Worm (Caenorhabditis elegans) whole organism, L3 larva: ENCODE data around the gene lips-9.
A peak's percentile ranks its signal among the peaks of the same experiment; 100 is the strongest.

Experiments used
- ama-1 ChIP-seq: fragments of 150-350 bp; optimal IDR thresholded peaks from 2 replicates; lab custom pipeline; 2018
- lin-15B ChIP-seq: fragments of 150-350 bp; optimal IDR thresholded peaks from 2 replicates; lab custom pipeline; 2014; ENCODE audit warnings: missing biosample characterization, missing genetic modification characterization
- nhr-28 ChIP-seq: fragments of 150-350 bp; optimal IDR thresholded peaks from 2 replicates; lab custom pipeline; 2014; ENCODE audit warnings: missing biosample characterization, missing genetic modification characterization
- nhr-76 ChIP-seq: fragments of 150-350 bp; sonication (generic microtip); optimal IDR thresholded peaks from 5 replicates; lab custom pipeline; 2014; ENCODE audit warnings: missing biosample characterization, missing genetic modification characterization
- nhr-77 ChIP-seq: fragments of 150-350 bp; optimal IDR thresholded peaks from 2 replicates; lab custom pipeline; 2014; ENCODE audit warnings: missing biosample characterization, missing genetic modification characterization
- pha-4 ChIP-seq: fragments of 150-350 bp; optimal IDR thresholded peaks from 2 replicates; lab custom pipeline; 2014; ENCODE audit warnings: missing biosample characterization, missing genetic modification reagents, missing genetic modification characterization
- skn-1 ChIP-seq: fragments of 150-350 bp; optimal IDR thresholded peaks from 2 replicates; lab custom pipeline; 2014; ENCODE audit warnings: missing biosample characterization, missing genetic modification characterization
- unc-62 ChIP-seq: fragments of 150-350 bp; sonication (generic microtip); optimal IDR thresholded peaks from 4 replicates; lab custom pipeline; 2014; ENCODE audit warnings: missing biosample characterization, missing genetic modification reagents, missing genetic modification characterization
- zag-1 ChIP-seq: fragments of 150-350 bp; optimal IDR thresholded peaks from 2 replicates; lab custom pipeline; 2014; ENCODE audit warnings: missing biosample characterization, missing genetic modification characterization

DNA sequence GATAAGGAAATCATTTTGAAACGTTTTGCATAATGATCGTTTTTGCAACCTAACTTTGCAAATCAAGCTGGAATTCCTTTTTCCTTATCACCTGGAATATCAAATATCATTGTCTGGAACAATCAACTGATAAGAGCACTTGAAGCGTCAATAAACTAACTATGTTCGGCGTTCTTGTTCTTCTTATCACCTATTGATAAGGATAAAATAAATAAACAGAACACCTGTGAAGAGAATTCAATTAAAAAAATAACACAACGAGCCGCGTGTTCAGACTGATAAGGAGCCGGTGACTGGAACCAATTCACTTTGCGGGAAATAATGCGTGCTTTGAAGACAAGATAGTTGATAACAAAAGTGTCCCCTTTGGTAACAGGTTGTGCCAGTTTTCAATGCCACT, 45.1 kb upstream of the lips-9 start, which contains the start of gene cyd-1:
- TF ChIP-seq ama-1 (no peak), zag-1 (tag; lab: Kevin White, UChicago) (no peak), skn-1 (tag; lab: Kevin White, UChicago) (no peak), unc-62 (GFP tag; lab: Kevin White, UChicago) (no peak), nhr-28 (no peak), nhr-76 (tag; lab: Kevin White, UChicago) (no peak), pha-4 (tag; lab: Kevin White, UChicago) (peak; percentile 91), lin-15B (tag; lab: Kevin White, UChicago) (no peak), nhr-77 (no peak)
